Fruit fly (Drosophila melanogaster) whole organism, prepupa: ENCODE data around the gene Tdh.

Experiments used
- CG10669 ChIP-seq: fragments of 200-800 bp; sonication (Bioruptor generic); optimal IDR thresholded peaks from 3 replicates; lab custom pipeline; 2018; ENCODE audit warnings: missing biosample characterization, mild to moderate bottlenecking, missing genetic modification characterization, moderate library complexity
- CG11294 ChIP-seq: fragments of 200-800 bp; sonication (Bioruptor generic); IDR thresholded peaks from 2 replicates; pipeline ENCODE4 v1.3.6; 2022; ENCODE audit warnings: missing biosample characterization, missing genetic modification characterization
- CG11762 ChIP-seq: fragments of 200-800 bp; sonication (Bioruptor generic); optimal IDR thresholded peaks from 3 replicates; lab custom pipeline; 2016; ENCODE audit warnings: missing biosample characterization, missing genetic modification characterization; ENCODE audit not compliant: insufficient read depth
- CG11902 ChIP-seq: fragments of 200-800 bp; sonication (Bioruptor generic); optimal IDR thresholded peaks from 3 replicates; lab custom pipeline; 2016; ENCODE audit warnings: missing biosample characterization, missing genetic modification characterization
- CG16779 ChIP-seq: fragments of 200-800 bp; sonication (Bioruptor generic); optimal IDR thresholded peaks from 3 replicates; lab custom pipeline; 2017; ENCODE audit warnings: missing biosample characterization, mild to moderate bottlenecking, missing genetic modification characterization
- CG31627 ChIP-seq: fragments of 200-800 bp; sonication (Bioruptor generic); optimal IDR thresholded peaks from 3 replicates; lab custom pipeline; 2016; ENCODE audit warnings: missing biosample characterization, missing genetic modification characterization
- CG34406 ChIP-seq: fragments of 200-800 bp; sonication (Bioruptor generic); optimal IDR thresholded peaks from 3 replicates; lab custom pipeline; 2016; ENCODE audit warnings: missing biosample characterization, missing genetic modification characterization
- CG4318 ChIP-seq: fragments of 200-800 bp; sonication (Bioruptor generic); optimal IDR thresholded peaks from 3 replicates; lab custom pipeline; 2017; ENCODE audit warnings: missing biosample characterization, mild to moderate bottlenecking, missing genetic modification characterization
- CG6163 ChIP-seq: fragments of 200-800 bp; sonication (Bioruptor generic); IDR thresholded peaks from 3 replicates; pipeline ENCODE4 v1.3.6; 2022; ENCODE audit warnings: missing biosample characterization, missing genetic modification characterization
- CG6854 ChIP-seq: fragments of 200-800 bp; sonication (Bioruptor generic); optimal IDR thresholded peaks from 2 replicates; lab custom pipeline; 2017; ENCODE audit warnings: missing biosample characterization, mild to moderate bottlenecking, missing genetic modification characterization
- CG7368 ChIP-seq: fragments of 200-800 bp; sonication (Bioruptor generic); optimal IDR thresholded peaks from 3 replicates; lab custom pipeline; 2016; ENCODE audit warnings: missing biosample characterization, missing genetic modification characterization
- CG8119 ChIP-seq: fragments of 200-800 bp; sonication (Bioruptor generic); IDR thresholded peaks from 3 replicates; pipeline ENCODE4 v1.3.6; 2022; ENCODE audit warnings: missing biosample characterization, missing genetic modification characterization
- CG8319 ChIP-seq: fragments of 200-800 bp; sonication (Bioruptor generic); optimal IDR thresholded peaks from 3 replicates; lab custom pipeline; 2016; ENCODE audit warnings: missing biosample characterization, missing genetic modification characterization
- CG8632 ChIP-seq: fragments of 200-800 bp; sonication (Bioruptor generic); optimal IDR thresholded peaks from 3 replicates; lab custom pipeline; 2016; ENCODE audit warnings: missing biosample characterization, missing genetic modification characterization
- Eip75B ChIP-seq: fragments of 200-800 bp; sonication (Bioruptor generic); optimal IDR thresholded peaks from 3 replicates; lab custom pipeline; 2016; ENCODE audit warnings: missing biosample characterization, missing genetic modification characterization
- Ets21C ChIP-seq: fragments of 200-800 bp; sonication (Bioruptor generic); optimal IDR thresholded peaks from 3 replicates; lab custom pipeline; 2016; ENCODE audit warnings: missing biosample characterization, missing genetic modification characterization
- Ets96B ChIP-seq: fragments of 200-800 bp; optimal IDR thresholded peaks from 2 replicates; lab custom pipeline; 2019; ENCODE audit warnings: missing biosample characterization, mild to moderate bottlenecking, missing genetic modification characterization, moderate library complexity
- Gug ChIP-seq: fragments of 200-800 bp; sonication (Bioruptor generic); IDR thresholded peaks from 2 replicates; pipeline ENCODE4 v1.3.6; 2022; ENCODE audit warnings: missing biosample characterization, missing genetic modification characterization
- Lpt ChIP-seq: fragments of 200-800 bp; sonication (Bioruptor generic); optimal IDR thresholded peaks from 3 replicates; lab custom pipeline; 2016; ENCODE audit warnings: missing biosample characterization, missing genetic modification characterization
- Met ChIP-seq: fragments of 200-800 bp; sonication (Bioruptor generic); optimal IDR thresholded peaks from 3 replicates; lab custom pipeline; 2016; ENCODE audit warnings: missing biosample characterization, missing genetic modification characterization
- OdsH ChIP-seq: fragments of 200-800 bp; sonication (Bioruptor generic); optimal IDR thresholded peaks from 3 replicates; lab custom pipeline; 2016; ENCODE audit warnings: missing biosample characterization, missing genetic modification characterization
- Smox ChIP-seq: fragments of 200-800 bp; sonication (Bioruptor generic); optimal IDR thresholded peaks from 3 replicates; lab custom pipeline; 2016; ENCODE audit warnings: missing biosample characterization, missing genetic modification characterization
- Sox14 ChIP-seq: fragments of 200-800 bp; sonication (Bioruptor generic); optimal IDR thresholded peaks from 3 replicates; lab custom pipeline; 2016; ENCODE audit warnings: missing biosample characterization, missing genetic modification characterization
- Sox15 ChIP-seq: fragments of 200-800 bp; sonication (Bioruptor generic); optimal IDR thresholded peaks from 3 replicates; lab custom pipeline; 2016; ENCODE audit warnings: missing biosample characterization, missing genetic modification characterization
- achi ChIP-seq: fragments of 200-800 bp; sonication (Bioruptor generic); optimal IDR thresholded peaks from 3 replicates; lab custom pipeline; 2016; ENCODE audit warnings: missing biosample characterization, missing genetic modification characterization
- dsx ChIP-seq: fragments of 200-800 bp; optimal IDR thresholded peaks from 3 replicates; lab custom pipeline; 2019; ENCODE audit warnings: missing biosample characterization, mild to moderate bottlenecking, missing genetic modification characterization, moderate library complexity; ENCODE audit not compliant: poor library complexity, severe bottlenecking
- esn ChIP-seq: fragments of 200-800 bp; sonication (Bioruptor generic); optimal IDR thresholded peaks from 2 replicates; lab custom pipeline; 2016; ENCODE audit warnings: missing biosample characterization, mild to moderate bottlenecking, missing genetic modification characterization, moderate library complexity
- fd59A ChIP-seq: fragments of 200-800 bp; sonication (Bioruptor generic); optimal IDR thresholded peaks from 2 replicates; lab custom pipeline; 2017; ENCODE audit warnings: missing biosample characterization, mild to moderate bottlenecking, missing genetic modification characterization, missing genetic modification reagents
- fd85E ChIP-seq: fragments of 200-800 bp; sonication (Bioruptor generic); optimal IDR thresholded peaks from 3 replicates; lab custom pipeline; 2016; ENCODE audit warnings: missing biosample characterization, missing genetic modification characterization
- lz ChIP-seq: fragments of 200-800 bp; sonication (Bioruptor generic); optimal IDR thresholded peaks from 3 replicates; lab custom pipeline; 2016; ENCODE audit warnings: missing biosample characterization, missing genetic modification characterization
- net ChIP-seq: fragments of 200-800 bp; sonication (Bioruptor generic); optimal IDR thresholded peaks from 3 replicates; lab custom pipeline; 2016; ENCODE audit warnings: missing biosample characterization, missing genetic modification characterization
- pdm3 ChIP-seq: fragments of 200-800 bp; sonication (Bioruptor generic); optimal IDR thresholded peaks from 3 replicates; lab custom pipeline; 2016; ENCODE audit warnings: missing biosample characterization, missing genetic modification characterization
- salr ChIP-seq, 2 experiments: fragments of 200-800 bp; sonication (Bioruptor generic); optimal IDR thresholded peaks; 3 replicates each; lab custom pipeline; 2016 to 2018; ENCODE audit warnings: missing biosample characterization in 2 of 2, missing genetic modification characterization in 2 of 2, mild to moderate bottlenecking in 1 of 2
- ss ChIP-seq, 2 experiments: fragments of 200-800 bp; sonication (Bioruptor generic); optimal IDR thresholded peaks; 2 replicates in 1 of 2; 3 replicates in 1 of 2; lab custom pipeline; 2017 to 2018; ENCODE audit warnings: mild to moderate bottlenecking in 2 of 2, missing biosample characterization in 2 of 2, missing genetic modification characterization in 2 of 2, moderate library complexity in 1 of 2
- svp ChIP-seq: fragments of 200-800 bp; sonication (Bioruptor generic); peaks from one replicate; lab custom pipeline; 2016; ENCODE audit warnings: missing biosample characterization, missing genetic modification characterization
- topi ChIP-seq: fragments of 200-800 bp; sonication (Bioruptor generic); optimal IDR thresholded peaks from 3 replicates; lab custom pipeline; 2016; ENCODE audit warnings: missing biosample characterization, missing genetic modification characterization
- vri ChIP-seq: fragments of 200-800 bp; sonication (Bioruptor generic); optimal IDR thresholded peaks from 3 replicates; lab custom pipeline; 2016; ENCODE audit warnings: missing biosample characterization, mild to moderate bottlenecking, missing genetic modification characterization

Gene Tdh

dm6 chr3L:20452813-20453682 is 13.7 kb upstream of the Tdh start, which contains the start of gene CG5199 (continued):
- TF ChIP-seq CG10669 (GFP tag; lab: Kevin White, UChicago) (peak; percentile 49), ss (GFP tag; optimal IDR thresholded peaks at IDR 0.05; lab: Kevin White, UChicago) (no peak), Sox14 (GFP tag; lab: Kevin White, UChicago) (peak; percentile 24), Gug (peak; percentile 65), vri (no peak), fd85E (GFP tag; lab: Kevin White, UChicago) (no peak), CG7368 (peak; percentile 5), CG34406 (GFP tag; lab: Kevin White, UChicago) (peak; percentile 52), lz (peak; percentile 62), CG8119 (GFP tag; lab: Robert Waterston, UW) (no peak), OdsH (GFP tag; lab: Kevin White, UChicago) (peak; percentile 53), salr (GFP tag; optimal IDR thresholded peaks at IDR 0.05; lab: Kevin White, UChicago) (peak in 1 of 2 experiments; percentile 30), CG8319 (GFP tag; lab: Kevin White, UChicago) (no peak), Sox15 (GFP tag; lab: Kevin White, UChicago) (peak; percentile 37), Eip75B (GFP tag; lab: Kevin White, UChicago) (no peak), topi (GFP tag; lab: Kevin White, UChicago) (peak; percentile 37), esn (GFP tag; lab: Kevin White, UChicago) (peak; percentile 50), CG11294 (GFP tag; lab: Robert Waterston, UW) (peak; percentile 48; the same call in 1 of the 2 replicates), pdm3 (GFP tag; lab: Kevin White, UChicago) (no peak), Smox (GFP tag; lab: Kevin White, UChicago) (no peak), fd59A (no peak), Lpt (GFP tag; lab: Kevin White, UChicago) (peak; percentile 35), CG11762 (GFP tag; lab: Kevin White, UChicago) (peak; percentile 45)

dm6 chr3L:20460383-20460782 is 6.4 kb upstream of the Tdh start, which contains the start of gene mag:
Gene mag (plus strand): TSS chr3L:20460683.
- TF ChIP-seq ss (GFP tag; optimal IDR thresholded peaks at IDR 0.05; lab: Kevin White, UChicago) (no peak), Smox (GFP tag; lab: Kevin White, UChicago) (no peak), pdm3 (GFP tag; lab: Kevin White, UChicago) (no peak), CG4318 (GFP tag; lab: Kevin White, UChicago) (no peak), CG16779 (no peak), CG6163 (GFP tag; lab: Robert Waterston, UW) (no peak), CG8632 (GFP tag; lab: Kevin White, UChicago) (no peak), CG34406 (GFP tag; lab: Kevin White, UChicago) (no peak), CG6854 (no peak)

dm6 chr3L:20462391-20462790 is 4.4 kb upstream of the Tdh start:
- TF ChIP-seq Sox14 (GFP tag; lab: Kevin White, UChicago): no peak
- TF ChIP-seq net (GFP tag; lab: Kevin White, UChicago): no peak
- no peak for TF ChIP-seq CG16779
- no peak for TF ChIP-seq CG6163 (GFP tag; lab: Robert Waterston, UW)
- no peak for TF ChIP-seq CG7368
- TF ChIP-seq OdsH (GFP tag; lab: Kevin White, UChicago): no peak
- no peak for TF ChIP-seq dsx (GFP tag; lab: Kevin White, UChicago)
- no peak for TF ChIP-seq svp (GFP tag; lab: Kevin White, UChicago)
- TF ChIP-seq vri: no peak

- TF ChIP-seq Ets21C (GFP tag; lab: Kevin White, UChicago) (no peak), Met (GFP tag; lab: Kevin White, UChicago) (no peak), CG31627 (no peak), dsx (GFP tag; lab: Kevin White, UChicago) (no peak), CG34406 (GFP tag; lab: Kevin White, UChicago) (no peak), CG7368 (no peak), CG11902 (GFP tag; lab: Kevin White, UChicago) (no peak), OdsH (GFP tag; lab: Kevin White, UChicago) (no peak), Ets96B (tag; lab: Kevin White, UChicago) (no peak), topi (GFP tag; lab: Kevin White, UChicago) (no peak), fd59A (no peak), achi (GFP tag; lab: Kevin White, UChicago) (no peak), Sox14 (GFP tag; lab: Kevin White, UChicago) (no peak)
Measured at dm6 chr3L:20464677-20465076, 2.1 kb upstream of the Tdh start, which contains the start of gene atk. Gene atk (minus strand): TSS chr3L:20464862.
